Worm (Caenorhabditis elegans) whole organism, early embryonic: ENCODE results near the gene tmed-10.
"Not testable (repeated sequence)": the region's sequence is repeated elsewhere in the genome, so short reads cannot be mapped to it uniquely, and the experiment has no call there.

Source experiments
- B0310.2 ChIP-seq: sonication (generic microtip); optimal IDR thresholded peaks from 2 replicates; lab custom pipeline; 2016; ENCODE audit warnings: mild to moderate bottlenecking, missing genetic modification characterization, missing compliant biosample characterization
- F13C5.2 ChIP-seq: sonication (generic microtip); optimal IDR thresholded peaks from 2 replicates; lab custom pipeline; 2017; ENCODE audit warnings: mild to moderate bottlenecking, missing genetic modification characterization, inconsistent platforms, missing compliant biosample characterization
- aly-1 ChIP-seq: sonication (generic microtip); optimal IDR thresholded peaks from 2 replicates; lab custom pipeline; 2016; ENCODE audit warnings: missing genetic modification characterization, missing compliant biosample characterization
- ama-1 ChIP-seq: fragments of 150-350 bp; optimal IDR thresholded peaks from 2 replicates; lab custom pipeline; 2014
- ceh-13 ChIP-seq: fragments of 200-800 bp; sonication (Bioruptor generic); optimal IDR thresholded peaks from 2 replicates; lab custom pipeline; 2018; ENCODE audit warnings: mild to moderate bottlenecking, missing genetic modification characterization, missing compliant biosample characterization
- ceh-36 ChIP-seq: sonication (generic microtip); optimal IDR thresholded peaks from 2 replicates; lab custom pipeline; 2016; ENCODE audit warnings: missing genetic modification characterization, inconsistent platforms, missing compliant biosample characterization
- ets-7 ChIP-seq: sonication (generic microtip); optimal IDR thresholded peaks from 2 replicates; lab custom pipeline; 2016; ENCODE audit warnings: missing genotype, missing genetic modification characterization, missing compliant biosample characterization
- flt-1 ChIP-seq: fragments of 200-800 bp; sonication (Bioruptor generic); IDR thresholded peaks from 2 replicates; pipeline ENCODE4 v1.3.6; 2022; ENCODE audit warnings: missing genetic modification characterization, missing compliant biosample characterization
- hmbx-1 ChIP-seq: sonication (generic microtip); optimal IDR thresholded peaks from 2 replicates; lab custom pipeline; 2016; ENCODE audit warnings: mild to moderate bottlenecking, missing genetic modification characterization, missing compliant biosample characterization
- hmg-4 ChIP-seq: fragments of 200-800 bp; sonication (Bioruptor generic); optimal IDR thresholded peaks from 2 replicates; lab custom pipeline; 2018; ENCODE audit warnings: mild to moderate bottlenecking, missing genetic modification characterization, missing compliant biosample characterization
- hnd-1 ChIP-seq: sonication (generic microtip); optimal IDR thresholded peaks from 2 replicates; lab custom pipeline; 2016; ENCODE audit warnings: missing genetic modification characterization, missing compliant biosample characterization
- pes-1 ChIP-seq: fragments of 200-800 bp; sonication (Bioruptor generic); IDR thresholded peaks from 2 replicates; pipeline ENCODE4 v1.3.6; 2022; ENCODE audit warnings: missing genetic modification reagents, missing genetic modification characterization, missing compliant biosample characterization
- scrt-1 ChIP-seq: fragments of 200-800 bp; sonication (Bioruptor generic); IDR thresholded peaks from 2 replicates; pipeline ENCODE4 v1.3.6; 2022; ENCODE audit warnings: missing genetic modification characterization, missing compliant biosample characterization
- sea-1 ChIP-seq: fragments of 200-800 bp; sonication (Bioruptor generic); conservative IDR thresholded peaks from 2 replicates; pipeline ENCODE4 v1.3.6; 2022; ENCODE audit warnings: missing genetic modification characterization, missing compliant biosample characterization
- tbx-11 ChIP-seq: fragments of 200-800 bp; sonication (Bioruptor generic); IDR thresholded peaks from 2 replicates; pipeline ENCODE4 v1.3.6; 2022; ENCODE audit warnings: missing genetic modification characterization, missing compliant biosample characterization
- tbx-37 ChIP-seq: fragments of 200-800 bp; sonication (Bioruptor generic); conservative IDR thresholded peaks from 2 replicates; pipeline ENCODE4 v1.3.6; 2022; ENCODE audit warnings: missing genetic modification reagents, missing genetic modification characterization, missing compliant biosample characterization
- tra-4 ChIP-seq: sonication (generic microtip); optimal IDR thresholded peaks from 2 replicates; lab custom pipeline; 2017; ENCODE audit warnings: missing genetic modification characterization, missing compliant biosample characterization

Gene tmed-10

ce11 chrV:11292682-11293081 is 34.1 kb downstream of the tmed-10 start:
- TF ChIP-seq ceh-36 (tag; lab: Kevin White, UChicago): no peak
- TF ChIP-seq hmg-4 (GFP tag; lab: Kevin White, UChicago): no peak
- TF ChIP-seq aly-1 (tag; lab: Kevin White, UChicago): no peak
- TF ChIP-seq pes-1 (GFP tag; lab: Robert Waterston, UW): no peak
- TF ChIP-seq hmbx-1 (tag; lab: Kevin White, UChicago): no peak
- no peak for TF ChIP-seq F13C5.2 (tag; lab: Kevin White, UChicago)
- TF ChIP-seq ets-7: no peak
- TF ChIP-seq sea-1 (GFP tag; lab: Robert Waterston, UW): no peak
- no peak for TF ChIP-seq flt-1 (GFP tag; lab: Robert Waterston, UW)

ce11 chrV:11290888-11291287 is 35.9 kb downstream of the tmed-10 start, which contains the start of gene C03E10.1:
Gene C03E10.1 (plus strand): TSS chrV:11291188.
- TF ChIP-seq F13C5.2 (tag; lab: Kevin White, UChicago) (no peak), hmbx-1 (tag; lab: Kevin White, UChicago) (no peak)

ce11 chrV:11286114-11286513 is 40.6 kb downstream of the tmed-10 start, which contains the start of gene C03E10.3:
Gene C03E10.3 (plus strand): TSS chrV:11286414.
- TF ChIP-seq tra-4; hnd-1 (tag; lab: Kevin White, UChicago); scrt-1 (GFP tag; lab: Robert Waterston, UW): not testable (repeated sequence)

ce11 chrV:11282272-11282671 is 44.5 kb downstream of the tmed-10 start, which contains the start of gene gly-20:
Gene gly-20 (plus strand): TSS chrV:11282572.
- no peak for TF ChIP-seq ets-7
- no peak for TF ChIP-seq ceh-36 (tag; lab: Kevin White, UChicago)
- TF ChIP-seq sea-1 (GFP tag; lab: Robert Waterston, UW): no peak
- TF ChIP-seq hnd-1 (tag; lab: Kevin White, UChicago): no peak
- no peak for TF ChIP-seq scrt-1 (GFP tag; lab: Robert Waterston, UW)
- no peak for TF ChIP-seq ama-1 (lab: Kevin White, UChicago)
- TF ChIP-seq tbx-11 (GFP tag; lab: Robert Waterston, UW): no peak
- no peak for TF ChIP-seq pes-1 (GFP tag; lab: Robert Waterston, UW)
- no peak for TF ChIP-seq F13C5.2 (tag; lab: Kevin White, UChicago)
- TF ChIP-seq tbx-37 (GFP tag; lab: Robert Waterston, UW): no peak
- TF ChIP-seq B0310.2 (tag; lab: Kevin White, UChicago): no peak
- TF ChIP-seq aly-1 (tag; lab: Kevin White, UChicago): no peak
- no peak for TF ChIP-seq ceh-13 (GFP tag; lab: Kevin White, UChicago)
- TF ChIP-seq hmbx-1 (tag; lab: Kevin White, UChicago): no peak
- TF ChIP-seq hmg-4 (GFP tag; lab: Kevin White, UChicago): no peak
- no peak for TF ChIP-seq flt-1 (GFP tag; lab: Robert Waterston, UW)
- no peak for TF ChIP-seq tra-4

- TF ChIP-seq F13C5.2 (tag; lab: Kevin White, UChicago) (no peak), hmg-4 (GFP tag; lab: Kevin White, UChicago) (peak; percentile 52), tra-4 (no peak), hnd-1 (tag; lab: Kevin White, UChicago) (no peak)
These were observed 45.2 kb downstream of the tmed-10 start for ce11 chrV:11281414-11282209.

ce11 chrV:11279564-11279963 is 47.2 kb downstream of the tmed-10 start:
- TF ChIP-seq B0310.2 (tag; lab: Kevin White, UChicago): no peak
- no peak for TF ChIP-seq ceh-13 (GFP tag; lab: Kevin White, UChicago)
- TF ChIP-seq tra-4: no peak
- TF ChIP-seq ceh-36 (tag; lab: Kevin White, UChicago): no peak
- no peak for TF ChIP-seq flt-1 (GFP tag; lab: Robert Waterston, UW)
- TF ChIP-seq tbx-11 (GFP tag; lab: Robert Waterston, UW): no peak
- no peak for TF ChIP-seq hmg-4 (GFP tag; lab: Kevin White, UChicago)
- TF ChIP-seq tbx-37 (GFP tag; lab: Robert Waterston, UW): no peak
- no peak for TF ChIP-seq pes-1 (GFP tag; lab: Robert Waterston, UW)
- no peak for TF ChIP-seq ets-7
- TF ChIP-seq aly-1 (tag; lab: Kevin White, UChicago): no peak
- TF ChIP-seq hnd-1 (tag; lab: Kevin White, UChicago): no peak
- TF ChIP-seq hmbx-1 (tag; lab: Kevin White, UChicago): no peak
- no peak for TF ChIP-seq ama-1 (lab: Kevin White, UChicago)
- TF ChIP-seq scrt-1 (GFP tag; lab: Robert Waterston, UW): no peak
- TF ChIP-seq F13C5.2 (tag; lab: Kevin White, UChicago): no peak
- no peak for TF ChIP-seq sea-1 (GFP tag; lab: Robert Waterston, UW)
